Worm (Caenorhabditis elegans): ENCODE results near the gene madd-2.

Gene madd-2

ce11 chrV:1207589-1207988 lies 27.7 kb downstream of the madd-2 start, which contains the start of gene Y50D4A.1:
Y50D4A.1 (plus strand) TSS chrV:1207889.
- TF ChIP-seq F49E8.2 (tag; optimal IDR thresholded peaks at IDR 0.05; ENCODE audit: borderline replicate concordance) (no peak), vab-7 (GFP tag; IDR thresholded peaks at IDR 0.05) (no peak), daf-8 (GFP tag; IDR thresholded peaks at IDR 0.05) (no peak), dmd-6 (GFP tag; IDR thresholded peaks at IDR 0.05) (no peak), saeg-2 (GFP tag; IDR thresholded peaks at IDR 0.05) (no peak), nhr-25 (tag; optimal IDR thresholded peaks at IDR 0.05; ENCODE audit: borderline replicate concordance, insufficient read depth) (no peak), lin-39 (tag; optimal IDR thresholded peaks at IDR 0.05) (no peak), arid-1 (GFP tag; conservative IDR thresholded peaks at IDR 0.05) (0 out of 2 replicates have a peak, but pooled peaks have one; percentile 23)

DNA sequence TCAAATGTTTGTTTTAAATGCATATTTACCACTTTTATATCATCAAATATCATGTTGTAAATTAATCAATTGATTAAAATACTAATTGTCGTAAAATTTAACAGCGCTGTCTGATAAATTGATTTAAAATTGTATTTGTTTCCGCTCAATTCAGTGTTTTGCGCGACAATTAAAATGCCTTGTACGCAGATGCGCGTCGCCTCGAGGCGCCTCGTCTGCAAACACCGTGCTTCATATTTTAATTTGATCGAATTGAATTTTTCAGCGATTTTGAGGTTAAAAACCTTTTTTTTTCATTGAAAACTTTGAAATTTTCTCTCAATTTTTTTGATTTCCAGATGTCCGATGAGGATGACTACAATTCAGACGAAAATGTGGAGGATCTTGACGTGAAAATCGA lies 28.3 kb downstream of the madd-2 start, which contains the start of gene Y50D4A.5:
TSS of gene Y50D4A.5 (plus strand) at position 337 of the 400 bp plus-strand sequence.
- TF ChIP-seq mes-2 (tag; optimal IDR thresholded peaks at IDR 0.05; ENCODE audit: poor library complexity, severe bottlenecking): peak; percentile 37
- TF ChIP-seq hmg-1.1 (GFP tag; IDR thresholded peaks at IDR 0.05): peak; percentile 50; the same call in 1 of the 2 replicates
- TF ChIP-seq nhr-10 (tag; optimal IDR thresholded peaks at IDR 0.05): no peak
- TF ChIP-seq lin-38 (GFP tag; IDR thresholded peaks at IDR 0.05): peak; percentile 69
- TF ChIP-seq dpl-1 (GFP tag; optimal IDR thresholded peaks at IDR 0.05): peak; percentile 31

ce11 chrV:1201717-1202116 lies 33.5 kb downstream of the madd-2 start:
- TF ChIP-seq ces-1 (GFP tag; optimal IDR thresholded peaks at IDR 0.05) (no peak), ztf-11 (tag; optimal IDR thresholded peaks at IDR 0.05) (no peak), T26A8.4 (GFP tag; IDR thresholded peaks at IDR 0.05) (no peak), lin-29 (GFP tag; IDR thresholded peaks at IDR 0.05) (no peak), ceh-28 (tag; optimal IDR thresholded peaks at IDR 0.05) (no peak), ZK546.5 (tag; optimal IDR thresholded peaks at IDR 0.05) (no peak), nhr-76 (tag; optimal IDR thresholded peaks at IDR 0.05) (no peak), nhr-25 (tag; optimal IDR thresholded peaks at IDR 0.05; ENCODE audit: borderline replicate concordance, insufficient read depth) (no peak), nhr-6 (tag; optimal IDR thresholded peaks at IDR 0.05) (no peak), ceh-20 (GFP tag; IDR thresholded peaks at IDR 0.05) (no peak), dmd-9 (GFP tag; IDR thresholded peaks at IDR 0.05) (no peak), egl-43 (GFP tag; IDR thresholded peaks at IDR 0.05) (no peak), tag-97 (GFP tag; IDR thresholded peaks at IDR 0.05) (no peak), jun-1 (tag; optimal IDR thresholded peaks at IDR 0.05) (no peak), attf-4 (tag; optimal IDR thresholded peaks at IDR 0.05) (no peak), gei-8 (GFP tag; optimal IDR thresholded peaks at IDR 0.05) (no peak)

DNA sequence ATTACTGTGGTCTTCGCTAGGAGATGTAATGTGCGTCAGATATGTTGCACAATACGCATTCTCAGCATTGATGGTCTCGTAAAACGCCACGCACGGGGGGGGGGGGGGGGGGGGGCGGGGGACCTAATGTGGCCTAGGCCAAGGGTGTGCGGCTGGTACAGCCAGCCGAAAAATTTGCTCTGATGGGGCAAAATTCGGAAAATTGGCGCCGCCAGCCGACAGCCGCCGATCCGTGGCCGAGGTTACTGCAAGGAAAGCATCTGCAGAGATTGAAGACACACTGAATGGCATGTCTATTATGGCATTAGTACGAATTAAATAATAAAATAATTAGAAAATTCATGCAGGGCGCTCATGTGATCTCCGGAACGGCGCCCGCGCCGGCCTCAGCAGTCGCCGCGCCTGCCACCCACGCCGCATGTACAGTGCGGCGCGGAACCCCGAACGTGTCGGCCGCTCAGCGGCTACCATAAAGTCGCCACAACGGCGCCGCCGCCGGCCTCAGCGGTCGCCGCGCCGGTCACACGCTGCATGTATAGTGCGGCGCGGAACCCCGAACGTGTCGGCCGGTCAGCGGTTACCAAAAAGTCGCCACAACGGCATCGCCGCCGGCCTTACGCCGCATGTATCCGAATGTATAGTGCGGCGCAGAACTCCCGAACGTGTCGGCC lies 35.9 kb downstream of the madd-2 start, which contains the start of gene Y50D4A.6:
TSS of gene Y50D4A.6 (minus strand) at position 51 of the 671 bp plus-strand sequence.
- TF ChIP-seq nhr-237 (tag; optimal IDR thresholded peaks at IDR 0.05): no peak
- TF ChIP-seq set-16 (GFP tag; IDR thresholded peaks at IDR 0.05): peak; percentile 96
- peak; percentile 61; the same call in 1 of the 2 replicates for TF ChIP-seq egl-43 (GFP tag; IDR thresholded peaks at IDR 0.05)

DNA sequence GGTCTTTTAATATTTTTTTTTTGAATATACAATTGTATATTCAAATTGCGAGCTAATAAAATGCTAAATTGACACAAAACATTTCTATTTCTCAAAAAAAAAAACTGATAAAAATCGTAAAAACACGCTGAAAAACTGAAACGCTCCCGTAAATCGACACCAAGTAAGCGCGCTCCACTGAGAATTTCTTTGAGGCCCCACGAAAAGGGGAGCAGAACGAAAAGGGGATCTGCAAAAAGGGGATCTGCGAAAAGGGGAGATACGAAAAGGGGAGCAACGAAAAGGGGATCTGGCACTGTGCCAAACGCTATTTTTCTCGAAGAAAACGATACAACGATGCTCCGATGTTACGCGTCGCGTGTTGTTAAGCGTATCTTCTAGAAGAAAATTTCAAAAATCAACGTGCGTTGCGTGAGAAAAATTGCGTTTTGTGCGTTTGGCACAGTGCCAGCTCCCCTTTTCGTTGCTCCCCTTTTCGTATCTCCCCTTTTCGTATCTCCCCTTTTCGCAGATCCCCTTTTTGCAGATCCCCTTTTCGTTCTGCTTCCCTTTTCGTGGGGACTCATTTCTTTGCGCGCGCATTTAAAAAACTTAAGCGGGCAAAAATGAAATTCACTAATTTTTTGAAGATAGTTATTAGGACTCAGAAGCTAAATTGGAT lies 38.1 kb downstream of the madd-2 start:
- TF ChIP-seq Y75B8A.6 (GFP tag; IDR thresholded peaks at IDR 0.05) (0 out of 2 replicates have a peak, but pooled peaks have one; percentile 22), lin-13 (GFP tag; optimal IDR thresholded peaks at IDR 0.05) (peak; percentile 18), lsy-2 (tag; optimal IDR thresholded peaks at IDR 0.05) (peak in 1 of 2 experiments; percentile 50), ZK337.2 (GFP tag; IDR thresholded peaks at IDR 0.05) (peak; percentile 80), arid-1 (GFP tag; conservative IDR thresholded peaks at IDR 0.05) (peak; percentile 65), mes-2 (tag; optimal IDR thresholded peaks at IDR 0.05; ENCODE audit: poor library complexity, severe bottlenecking) (peak; percentile 91), D1046.2 (GFP tag; IDR thresholded peaks at IDR 0.05) (peak; percentile 71; the same call in 1 of the 2 replicates), madf-5 (GFP tag; IDR thresholded peaks at IDR 0.05) (0 out of 4 replicates have a peak, but pooled peaks have one; percentile 54 to 61), vab-7 (GFP tag; IDR thresholded peaks at IDR 0.05) (peak; percentile 76), Y48G9A.11 (GFP tag; IDR thresholded peaks at IDR 0.05) (peak; percentile 92), ceh-20 (GFP tag; IDR thresholded peaks at IDR 0.05) (0 out of 2 replicates have a peak, but pooled peaks have one; percentile 39), rbr-2 (tag; optimal IDR thresholded peaks at IDR 0.05) (peak; percentile 60), ceh-44 (GFP tag; IDR thresholded peaks at IDR 0.05) (peak; percentile 77), hif-1 (tag; optimal IDR thresholded peaks at IDR 0.05) (peak in 1 of 2 experiments; percentile 9), madf-9 (GFP tag; conservative IDR thresholded peaks at IDR 0.05) (peak; percentile 57; the same call in 1 of the 2 replicates)
